Worm (Caenorhabditis elegans): ENCODE results near the gene K07B1.4.

The K07B1.4 gene

DNA sequence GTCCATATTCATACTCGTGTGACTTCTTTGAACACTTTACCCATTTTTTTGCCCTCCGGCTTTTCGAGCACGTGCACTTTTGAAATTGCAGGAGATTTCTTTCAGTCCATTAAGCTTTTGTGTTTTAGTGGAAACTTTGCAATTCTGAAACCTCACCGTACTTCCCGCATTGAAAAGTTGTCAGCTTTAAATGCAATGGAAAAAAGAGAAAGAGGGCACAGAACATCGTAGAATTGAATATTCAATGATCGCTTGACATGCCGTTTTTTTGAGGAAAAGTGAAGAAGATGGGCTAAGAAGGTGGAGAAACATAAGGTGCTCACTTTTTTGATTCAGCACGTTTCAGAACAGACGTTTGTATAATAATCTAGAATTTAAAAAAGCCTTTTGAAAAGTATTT, 14.4 kb upstream of the K07B1.4 start:
- TF ChIP-seq nhr-28 (tag; optimal IDR thresholded peaks at IDR 0.05) (no peak), lin-13 (tag; optimal IDR thresholded peaks at IDR 0.05) (no peak), mls-2 (tag; optimal IDR thresholded peaks at IDR 0.05) (no peak), drap-1 (GFP tag; optimal IDR thresholded peaks at IDR 0.05) (no peak), hlh-1 (tag; optimal IDR thresholded peaks at IDR 0.05) (no peak), ceh-83 (GFP tag; optimal IDR thresholded peaks at IDR 0.05) (no peak), nhr-2 (tag; optimal IDR thresholded peaks at IDR 0.05) (no peak), mep-1 (tag; optimal IDR thresholded peaks at IDR 0.05) (no peak), elt-3 (tag; optimal IDR thresholded peaks at IDR 0.05) (no peak), cnd-1 (tag; optimal IDR thresholded peaks at IDR 0.05) (no peak), tbx-8 (GFP tag; optimal IDR thresholded peaks at IDR 0.05) (no peak), nhr-12 (tag; optimal IDR thresholded peaks at IDR 0.05) (no peak), lsy-2 (tag; optimal IDR thresholded peaks at IDR 0.05) (no peak), sem-2 (GFP tag; optimal IDR thresholded peaks at IDR 0.05) (no peak)

DNA sequence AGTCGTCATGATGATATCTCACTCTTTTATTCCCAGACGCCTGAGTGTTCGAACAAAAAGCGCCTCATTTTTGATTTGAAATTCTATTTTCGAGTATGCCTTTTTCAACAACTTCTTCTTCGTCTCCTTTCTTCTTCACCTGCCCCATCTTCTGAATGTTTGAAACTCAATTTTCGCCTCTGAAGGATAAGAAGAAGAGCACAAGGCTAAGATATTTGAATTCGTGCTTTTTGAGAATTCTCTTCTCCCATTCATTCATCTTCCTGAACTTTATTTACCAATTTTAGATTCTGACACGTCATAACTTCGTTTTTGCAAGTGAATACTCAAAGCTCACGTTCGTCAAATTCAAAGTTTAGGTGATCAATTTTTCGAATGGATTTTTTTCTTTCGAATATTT, 11.8 kb upstream of the K07B1.4 start:
- TF ChIP-seq ces-1 (GFP tag; optimal IDR thresholded peaks at IDR 0.05) (peak; percentile 38), ceh-43 (GFP tag; optimal IDR thresholded peaks at IDR 0.05) (no peak)

DNA sequence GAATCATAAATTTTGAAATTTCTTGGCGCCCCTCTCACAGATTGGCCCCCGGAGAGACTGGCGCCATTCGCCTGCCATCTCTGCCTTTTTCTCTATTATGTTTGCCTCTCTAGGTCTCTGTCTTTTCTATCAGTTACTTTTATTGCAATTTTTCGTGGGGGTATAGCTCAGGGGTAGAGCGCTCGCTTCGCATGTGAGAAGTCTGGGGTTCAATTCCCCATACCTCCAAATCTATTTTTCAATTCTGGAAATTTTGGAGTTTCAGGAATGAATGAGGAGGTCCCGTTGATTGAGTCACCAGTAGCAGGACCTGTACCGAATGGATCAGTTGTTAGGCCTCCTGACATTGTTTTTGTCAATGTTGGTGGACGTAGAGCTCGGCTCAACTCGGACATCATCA, 10.7 kb upstream of the K07B1.4 start, which contains the start of gene kvs-3:
TSS of gene kvs-3 (plus strand) at position 266 of the 400 bp plus-strand sequence.
- TF ChIP-seq ceh-83 (GFP tag; optimal IDR thresholded peaks at IDR 0.05) = peak; percentile 40
- peak; percentile 6 for TF ChIP-seq M03D4.4 (tag; optimal IDR thresholded peaks at IDR 0.05)
- TF ChIP-seq lin-32 (GFP tag; optimal IDR thresholded peaks at IDR 0.05) = no peak
- no peak for TF ChIP-seq flh-1 (GFP tag; optimal IDR thresholded peaks at IDR 0.05)
- no peak for TF ChIP-seq elt-3 (tag; optimal IDR thresholded peaks at IDR 0.05)
- peak; percentile 58 for TF ChIP-seq unc-120 (tag; optimal IDR thresholded peaks at IDR 0.05; ENCODE audit: poor library complexity, severe bottlenecking)
- peak; percentile 5 for TF ChIP-seq bed-3 (GFP tag; optimal IDR thresholded peaks at IDR 0.05)
- TF ChIP-seq sptf-1 (tag; optimal IDR thresholded peaks at IDR 0.05) = peak; percentile 57

DNA sequence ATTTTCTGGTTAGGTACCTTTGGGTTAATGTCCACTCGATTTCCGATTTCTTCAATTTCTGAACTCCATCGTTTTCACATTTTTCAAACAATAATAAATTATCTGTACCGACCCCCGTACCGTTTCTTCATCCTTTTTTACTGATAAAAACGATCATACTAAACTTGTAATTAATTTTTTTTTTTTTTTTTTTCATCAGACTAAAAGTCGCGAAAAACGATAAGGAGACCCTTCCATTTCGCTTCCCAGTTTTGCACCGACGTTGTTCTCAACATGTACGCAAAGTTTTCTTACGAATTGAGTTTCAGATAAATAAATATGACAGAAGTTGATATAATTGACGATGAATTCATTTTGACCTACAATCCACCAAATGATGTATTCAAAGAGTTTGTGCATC, 7.6 kb upstream of the K07B1.4 start, which contains the start of gene F44A2.7:
TSS of gene F44A2.7 (plus strand) at position 301 of the 400 bp plus-strand sequence.
- TF ChIP-seq drap-1 (GFP tag; optimal IDR thresholded peaks at IDR 0.05) (no peak), blmp-1 (tag; optimal IDR thresholded peaks at IDR 0.05) (no peak), sptf-1 (tag; optimal IDR thresholded peaks at IDR 0.05) (no peak), pha-4 (tag; optimal IDR thresholded peaks at IDR 0.05) (no peak), ceh-43 (GFP tag; optimal IDR thresholded peaks at IDR 0.05) (no peak), elt-3 (tag; optimal IDR thresholded peaks at IDR 0.05) (no peak), lin-13 (tag; optimal IDR thresholded peaks at IDR 0.05) (no peak), unc-120 (tag; optimal IDR thresholded peaks at IDR 0.05; ENCODE audit: poor library complexity, severe bottlenecking) (no peak), tbx-8 (GFP tag; optimal IDR thresholded peaks at IDR 0.05) (no peak)

DNA sequence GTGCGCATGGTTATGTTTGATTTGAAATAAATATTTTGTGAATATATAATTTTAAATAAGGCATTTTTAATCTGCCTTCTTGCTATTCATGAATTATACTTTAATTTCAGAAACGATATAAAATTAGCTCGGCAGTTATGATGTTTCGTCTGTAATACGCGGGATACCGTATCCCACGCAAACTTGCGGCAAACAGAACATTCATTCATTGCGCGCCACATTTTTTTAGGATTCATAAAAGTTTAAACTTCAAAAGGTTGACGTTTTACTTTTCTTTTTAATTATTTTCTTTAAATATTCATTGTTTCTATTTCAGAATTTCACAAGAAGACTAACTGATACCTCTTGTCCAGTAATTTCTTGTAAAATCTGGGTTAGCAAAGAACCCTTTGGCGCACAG, 5.9 kb upstream of the K07B1.4 start, which contains the start of gene tag-153:
TSS of gene tag-153 (plus strand) at position 200 of the 400 bp plus-strand sequence.
- TF ChIP-seq snpc-4 (tag; optimal IDR thresholded peaks at IDR 0.05) = no peak
- no peak for TF ChIP-seq ham-2 (GFP tag; optimal IDR thresholded peaks at IDR 0.05)
- TF ChIP-seq mls-2 (tag; optimal IDR thresholded peaks at IDR 0.05) = no peak
- TF ChIP-seq ceh-43 (GFP tag; optimal IDR thresholded peaks at IDR 0.05) = no peak
- no peak for TF ChIP-seq sptf-1 (tag; optimal IDR thresholded peaks at IDR 0.05)
- no peak for TF ChIP-seq ceh-83 (GFP tag; optimal IDR thresholded peaks at IDR 0.05)
- TF ChIP-seq cnd-1 (tag; optimal IDR thresholded peaks at IDR 0.05) = no peak

DNA sequence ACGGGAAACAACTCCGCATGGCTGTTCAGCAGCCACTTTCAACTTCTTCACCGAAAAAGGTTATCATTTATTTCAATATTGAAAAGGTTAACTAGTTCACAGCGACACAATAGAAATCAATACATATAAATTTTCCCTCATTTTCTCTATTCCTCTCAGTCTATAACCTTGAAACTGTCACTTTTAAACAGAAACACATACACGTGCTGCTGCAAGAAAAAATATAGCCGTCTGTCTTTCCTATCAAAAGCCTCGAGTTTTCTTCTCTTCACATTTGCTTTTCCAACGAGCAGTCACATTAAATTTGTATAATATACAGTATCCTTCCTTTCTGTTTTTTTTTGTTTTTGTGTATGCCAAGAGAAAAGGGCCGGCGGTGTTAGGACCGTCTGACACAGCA, 4.6 kb upstream of the K07B1.4 start:
- no peak for TF ChIP-seq hlh-1 (tag; optimal IDR thresholded peaks at IDR 0.05)
- TF ChIP-seq ceh-43 (GFP tag; optimal IDR thresholded peaks at IDR 0.05) = no peak
- no peak for TF ChIP-seq elt-3 (tag; optimal IDR thresholded peaks at IDR 0.05)
- TF ChIP-seq blmp-1 (tag; optimal IDR thresholded peaks at IDR 0.05) = no peak
- no peak for TF ChIP-seq lin-32 (GFP tag; optimal IDR thresholded peaks at IDR 0.05)
- no peak for TF ChIP-seq snpc-4 (tag; optimal IDR thresholded peaks at IDR 0.05)
- no peak for TF ChIP-seq ceh-83 (GFP tag; optimal IDR thresholded peaks at IDR 0.05)
- no peak for TF ChIP-seq sem-2 (GFP tag; optimal IDR thresholded peaks at IDR 0.05)
- no peak for TF ChIP-seq drap-1 (GFP tag; optimal IDR thresholded peaks at IDR 0.05)
- TF ChIP-seq ham-2 (GFP tag; optimal IDR thresholded peaks at IDR 0.05) = no peak
- TF ChIP-seq ces-1 (GFP tag; optimal IDR thresholded peaks at IDR 0.05) = no peak
- no peak for TF ChIP-seq ceh-39 (tag; optimal IDR thresholded peaks at IDR 0.05)
- no peak for TF ChIP-seq nhr-76 (tag; optimal IDR thresholded peaks at IDR 0.05)
- no peak for TF ChIP-seq sptf-1 (tag; optimal IDR thresholded peaks at IDR 0.05)
- no peak for TF ChIP-seq unc-62 (GFP tag; optimal IDR thresholded peaks at IDR 0.05)
